Fruit fly (Drosophila melanogaster) whole organism, prepupa: ENCODE data around the gene CG34451.

Experiments
- Blimp-1 ChIP-seq: fragments of 200-800 bp; sonication (Bioruptor generic); optimal IDR thresholded peaks from 3 replicates; lab custom pipeline; 2017; ENCODE audit warnings: missing biosample characterization, missing genetic modification characterization, mild to moderate bottlenecking, moderate library complexity, missing genetic modification reagents
- CG10631 ChIP-seq: fragments of 200-800 bp; sonication (Bioruptor generic); optimal IDR thresholded peaks from 2 replicates; lab custom pipeline; 2016; ENCODE audit warnings: missing biosample characterization, missing genetic modification characterization
- CG11294 ChIP-seq: fragments of 200-800 bp; sonication (Bioruptor generic); IDR thresholded peaks from 2 replicates; pipeline ENCODE4 v1.3.6; 2022; ENCODE audit warnings: missing biosample characterization, missing genetic modification characterization
- CG11902 ChIP-seq: fragments of 200-800 bp; sonication (Bioruptor generic); optimal IDR thresholded peaks from 3 replicates; lab custom pipeline; 2016; ENCODE audit warnings: missing biosample characterization, missing genetic modification characterization
- CG15336 ChIP-seq: fragments of 200-800 bp; sonication (Bioruptor generic); IDR thresholded peaks from 2 replicates; pipeline ENCODE4 v1.3.6; 2022; ENCODE audit warnings: missing biosample characterization, missing genetic modification characterization
- CG16779 ChIP-seq: fragments of 200-800 bp; sonication (Bioruptor generic); optimal IDR thresholded peaks from 3 replicates; lab custom pipeline; 2017; ENCODE audit warnings: missing biosample characterization, mild to moderate bottlenecking, missing genetic modification characterization
- CG31627 ChIP-seq: fragments of 200-800 bp; sonication (Bioruptor generic); optimal IDR thresholded peaks from 3 replicates; lab custom pipeline; 2016; ENCODE audit warnings: missing biosample characterization, missing genetic modification characterization
- CG34406 ChIP-seq: fragments of 200-800 bp; sonication (Bioruptor generic); optimal IDR thresholded peaks from 3 replicates; lab custom pipeline; 2016; ENCODE audit warnings: missing biosample characterization, missing genetic modification characterization
- CG3919 ChIP-seq: fragments of 200-800 bp; sonication (Bioruptor generic); optimal IDR thresholded peaks from 3 replicates; lab custom pipeline; 2016; ENCODE audit warnings: missing biosample characterization, missing genetic modification characterization
- CG4318 ChIP-seq: fragments of 200-800 bp; sonication (Bioruptor generic); optimal IDR thresholded peaks from 3 replicates; lab custom pipeline; 2017; ENCODE audit warnings: missing biosample characterization, mild to moderate bottlenecking, missing genetic modification characterization
- CG6276 ChIP-seq: fragments of 200-800 bp; sonication (Bioruptor generic); optimal IDR thresholded peaks from 2 replicates; lab custom pipeline; 2017; ENCODE audit warnings: missing biosample characterization, mild to moderate bottlenecking, missing genetic modification characterization
- CG6792 ChIP-seq: fragments of 200-800 bp; sonication (Bioruptor generic); optimal IDR thresholded peaks from 3 replicates; lab custom pipeline; 2016; ENCODE audit warnings: missing biosample characterization, missing genetic modification characterization
- CG6808 ChIP-seq: fragments of 200-800 bp; sonication (Bioruptor generic); optimal IDR thresholded peaks from 3 replicates; lab custom pipeline; 2017; ENCODE audit warnings: missing biosample characterization, missing genetic modification characterization, mild to moderate bottlenecking, moderate library complexity, missing genetic modification reagents
- CG6854 ChIP-seq: fragments of 200-800 bp; sonication (Bioruptor generic); optimal IDR thresholded peaks from 2 replicates; lab custom pipeline; 2017; ENCODE audit warnings: missing biosample characterization, mild to moderate bottlenecking, missing genetic modification characterization
- CG8119 ChIP-seq: fragments of 200-800 bp; sonication (Bioruptor generic); IDR thresholded peaks from 3 replicates; pipeline ENCODE4 v1.3.6; 2022; ENCODE audit warnings: missing biosample characterization, missing genetic modification characterization
- CG8319 ChIP-seq: fragments of 200-800 bp; sonication (Bioruptor generic); optimal IDR thresholded peaks from 3 replicates; lab custom pipeline; 2016; ENCODE audit warnings: missing biosample characterization, missing genetic modification characterization
- CG9139 ChIP-seq: fragments of 200-800 bp; sonication (Bioruptor generic); optimal IDR thresholded peaks from 3 replicates; lab custom pipeline; 2017; ENCODE audit warnings: missing biosample characterization, mild to moderate bottlenecking, missing genetic modification characterization
- Eip75B ChIP-seq: fragments of 200-800 bp; sonication (Bioruptor generic); optimal IDR thresholded peaks from 3 replicates; lab custom pipeline; 2016; ENCODE audit warnings: missing biosample characterization, missing genetic modification characterization
- Eip78C ChIP-seq: fragments of 200-800 bp; sonication (Bioruptor generic); peaks from one replicate; lab custom pipeline; 2016; ENCODE audit warnings: missing biosample characterization, missing genetic modification characterization
- Eip93F ChIP-seq: fragments of 200-800 bp; sonication (Bioruptor generic); optimal IDR thresholded peaks from 2 replicates; lab custom pipeline; 2016; ENCODE audit warnings: missing biosample characterization, mild to moderate bottlenecking, missing genetic modification characterization
- Hr39 ChIP-seq: fragments of 200-800 bp; sonication (Bioruptor generic); optimal IDR thresholded peaks from 2 replicates; lab custom pipeline; 2016; ENCODE audit warnings: missing biosample characterization, missing genetic modification characterization
- Hr4 ChIP-seq: fragments of 200-800 bp; sonication (Bioruptor generic); optimal IDR thresholded peaks from 3 replicates; lab custom pipeline; 2016; ENCODE audit warnings: missing biosample characterization, missing genetic modification characterization
- Lpt ChIP-seq: fragments of 200-800 bp; sonication (Bioruptor generic); optimal IDR thresholded peaks from 3 replicates; lab custom pipeline; 2016; ENCODE audit warnings: missing biosample characterization, missing genetic modification characterization
- Met ChIP-seq: fragments of 200-800 bp; sonication (Bioruptor generic); optimal IDR thresholded peaks from 3 replicates; lab custom pipeline; 2016; ENCODE audit warnings: missing biosample characterization, missing genetic modification characterization
- Smox ChIP-seq: fragments of 200-800 bp; sonication (Bioruptor generic); optimal IDR thresholded peaks from 3 replicates; lab custom pipeline; 2016; ENCODE audit warnings: missing biosample characterization, missing genetic modification characterization
- Sox102F ChIP-seq: fragments of 200-800 bp; sonication (Bioruptor generic); optimal IDR thresholded peaks from 2 replicates; lab custom pipeline; 2016; ENCODE audit warnings: missing biosample characterization, mild to moderate bottlenecking, missing genetic modification characterization
- dac ChIP-seq: fragments of 200-800 bp; sonication (Bioruptor generic); optimal IDR thresholded peaks from 2 replicates; lab custom pipeline; 2017; ENCODE audit warnings: missing biosample characterization, mild to moderate bottlenecking, missing genetic modification characterization
- dsx ChIP-seq: fragments of 200-800 bp; optimal IDR thresholded peaks from 3 replicates; lab custom pipeline; 2019; ENCODE audit warnings: missing biosample characterization, mild to moderate bottlenecking, missing genetic modification characterization, moderate library complexity; ENCODE audit not compliant: poor library complexity, severe bottlenecking
- eg ChIP-seq: fragments of 200-800 bp; sonication (Bioruptor generic); IDR thresholded peaks from 3 replicates; pipeline ENCODE4 v1.3.6; 2022; ENCODE audit warnings: missing biosample characterization, missing genetic modification characterization
- esn ChIP-seq: fragments of 200-800 bp; sonication (Bioruptor generic); optimal IDR thresholded peaks from 2 replicates; lab custom pipeline; 2016; ENCODE audit warnings: missing biosample characterization, mild to moderate bottlenecking, missing genetic modification characterization, moderate library complexity
- fd59A ChIP-seq: fragments of 200-800 bp; sonication (Bioruptor generic); optimal IDR thresholded peaks from 2 replicates; lab custom pipeline; 2017; ENCODE audit warnings: missing biosample characterization, mild to moderate bottlenecking, missing genetic modification characterization, missing genetic modification reagents
- fd85E ChIP-seq: fragments of 200-800 bp; sonication (Bioruptor generic); optimal IDR thresholded peaks from 3 replicates; lab custom pipeline; 2016; ENCODE audit warnings: missing biosample characterization, missing genetic modification characterization
- fkh ChIP-seq: fragments of 200-800 bp; sonication (Bioruptor generic); optimal IDR thresholded peaks from 3 replicates; lab custom pipeline; 2017; ENCODE audit warnings: missing biosample characterization, mild to moderate bottlenecking, missing genetic modification characterization, moderate library complexity
- lz ChIP-seq: fragments of 200-800 bp; sonication (Bioruptor generic); optimal IDR thresholded peaks from 3 replicates; lab custom pipeline; 2016; ENCODE audit warnings: missing biosample characterization, missing genetic modification characterization
- spab ChIP-seq: fragments of 200-800 bp; sonication (Bioruptor generic); optimal IDR thresholded peaks from 2 replicates; lab custom pipeline; 2017; ENCODE audit warnings: missing biosample characterization, mild to moderate bottlenecking, missing genetic modification characterization, missing genetic modification reagents
- ss ChIP-seq, 2 experiments: fragments of 200-800 bp; sonication (Bioruptor generic); optimal IDR thresholded peaks; 2 replicates in 1 of 2; 3 replicates in 1 of 2; lab custom pipeline; 2017 to 2018; ENCODE audit warnings: mild to moderate bottlenecking in 2 of 2, missing biosample characterization in 2 of 2, missing genetic modification characterization in 2 of 2, moderate library complexity in 1 of 2
- topi ChIP-seq: fragments of 200-800 bp; sonication (Bioruptor generic); optimal IDR thresholded peaks from 3 replicates; lab custom pipeline; 2016; ENCODE audit warnings: missing biosample characterization, missing genetic modification characterization

CG34451 gene

dm6 chr3L:15717519-15717918, 25.7 kb upstream of the CG34451 start, which contains the start of gene CG42570:
CG42570 (plus strand) TSS chr3L:15717819.
- TF ChIP-seq CG3919 (GFP tag; lab: Kevin White, UChicago), result no peak
- no peak for TF ChIP-seq Eip78C
- no peak for TF ChIP-seq dsx
- TF ChIP-seq ss (GFP tag; optimal IDR thresholded peaks at IDR 0.05; lab: Kevin White, UChicago), result no peak

- TF ChIP-seq CG3919 (GFP tag; lab: Kevin White, UChicago) (no peak), fkh (peak; percentile 89)
Observed at dm6 chr3L:15715788-15716503, 24.1 kb upstream of the CG34451 start, which contains the start of gene CG42571. CG42571 (plus strand) TSS chr3L:15716453.

dm6 chr3L:15713932-15714492, 22.1 kb upstream of the CG34451 start:
- no peak for TF ChIP-seq spab (GFP tag; lab: Kevin White, UChicago)
- peak; percentile 93 for TF ChIP-seq fkh
- TF ChIP-seq, all 60 proteins: peak for 1

- TF ChIP-seq Hr39 (GFP tag; lab: Kevin White, UChicago) (no peak), Met (no peak), CG4318 (GFP tag; lab: Kevin White, UChicago) (no peak), CG9139 (GFP tag; lab: Kevin White, UChicago) (no peak), Sox102F (no peak), CG6792 (GFP tag; lab: Kevin White, UChicago) (no peak), Lpt (GFP tag; lab: Kevin White, UChicago) (no peak)
Observed at dm6 chr3L:15712063-15712462, 20.2 kb upstream of the CG34451 start.

dm6 chr3L:15711164-15711563, 19.3 kb upstream of the CG34451 start:
- no peak for TF ChIP-seq topi (GFP tag; lab: Kevin White, UChicago)
- no peak for TF ChIP-seq CG6854 (GFP tag; lab: Kevin White, UChicago)
- no peak for TF ChIP-seq Eip78C

dm6 chr3L:15710125-15710524, 18.3 kb upstream of the CG34451 start:
- TF ChIP-seq lz (GFP tag; lab: Kevin White, UChicago) (no peak), CG31627 (GFP tag; lab: Kevin White, UChicago) (no peak), CG11902 (GFP tag; lab: Kevin White, UChicago) (no peak), CG8319 (no peak), CG6792 (GFP tag; lab: Kevin White, UChicago) (no peak), esn (GFP tag; lab: Kevin White, UChicago) (no peak), fd59A (GFP tag; lab: Kevin White, UChicago) (no peak), topi (GFP tag; lab: Kevin White, UChicago) (no peak), Eip93F (no peak)

dm6 chr3L:15708579-15708978, 16.7 kb upstream of the CG34451 start:
- TF ChIP-seq CG6276 (GFP tag; lab: Kevin White, UChicago) (peak; percentile 82), CG10631 (GFP tag; lab: Kevin White, UChicago) (peak; percentile 20), CG15336 (GFP tag; lab: Robert Waterston, UW) (peak; percentile 72), eg (GFP tag; lab: Robert Waterston, UW) (peak; percentile 79), CG8119 (GFP tag; lab: Robert Waterston, UW) (peak; percentile 64; the same call in 2 of the 3 replicates), Eip75B (GFP tag; lab: Kevin White, UChicago) (no peak), Lpt (GFP tag; lab: Kevin White, UChicago) (peak; percentile 37), CG6792 (GFP tag; lab: Kevin White, UChicago) (no peak), Eip93F (no peak), Smox (GFP tag; lab: Kevin White, UChicago) (no peak), Hr4 (GFP tag; lab: Kevin White, UChicago) (peak; percentile 60), CG11294 (GFP tag; lab: Robert Waterston, UW) (peak; percentile 57; the same call in 1 of the 2 replicates), CG16779 (tag; lab: Kevin White, UChicago) (no peak), ss (GFP tag; optimal IDR thresholded peaks at IDR 0.05; lab: Kevin White, UChicago) (no peak), CG34406 (GFP tag; lab: Kevin White, UChicago) (no peak), CG3919 (GFP tag; lab: Kevin White, UChicago) (peak; percentile 16), Blimp-1 (GFP tag; lab: Kevin White, UChicago) (no peak), dac (GFP tag; lab: Kevin White, UChicago) (peak; percentile 31), CG6808 (GFP tag; lab: Kevin White, UChicago) (no peak), fd85E (GFP tag; lab: Kevin White, UChicago) (no peak), Met (no peak), CG31627 (GFP tag; lab: Kevin White, UChicago) (no peak)
